Worm (Caenorhabditis elegans) whole organism, L4 larva: ENCODE data around the gene chil-17.

ENCODE experiments used
- F26F4.8 ChIP-seq: fragments of 200-800 bp; sonication (Bioruptor generic); conservative IDR thresholded peaks from 2 replicates; pipeline ENCODE4 v1.3.6; 2022; ENCODE audit warnings: missing genetic modification characterization, missing compliant biosample characterization
- daf-12 ChIP-seq: fragments of 150-350 bp; optimal IDR thresholded peaks from 2 replicates; lab custom pipeline; 2014; ENCODE audit warnings: missing biosample characterization, missing genetic modification reagents, missing genetic modification characterization
- dmd-6 ChIP-seq: fragments of 200-800 bp; sonication (Bioruptor generic); IDR thresholded peaks from 2 replicates; pipeline ENCODE4 v1.3.6; 2022; ENCODE audit warnings: missing genetic modification reagents, missing genetic modification characterization, missing compliant biosample characterization
- lin-38 ChIP-seq: fragments of 200-800 bp; sonication (Bioruptor generic); IDR thresholded peaks from 2 replicates; pipeline ENCODE4 v1.3.6; 2022; ENCODE audit warnings: missing genetic modification reagents, missing genetic modification characterization, missing compliant biosample characterization
- mxl-3 ChIP-seq: fragments of 200-800 bp; sonication (Bioruptor generic); optimal IDR thresholded peaks from 2 replicates; lab custom pipeline; 2018; ENCODE audit warnings: mild to moderate bottlenecking, missing genetic modification characterization, missing compliant biosample characterization
- nhr-11 ChIP-seq: fragments of 150-350 bp; optimal IDR thresholded peaks from 2 replicates; lab custom pipeline; 2014; ENCODE audit warnings: missing biosample characterization, missing genetic modification characterization
- nhr-237 ChIP-seq: sonication (generic microtip); optimal IDR thresholded peaks from 2 replicates; lab custom pipeline; 2017; ENCODE audit warnings: missing biosample characterization, missing genetic modification characterization
- zip-11 ChIP-seq: fragments of 200-800 bp; sonication (Bioruptor generic); IDR thresholded peaks from 2 replicates; pipeline ENCODE4 v1.3.6; 2022; ENCODE audit warnings: missing genetic modification characterization, missing compliant biosample characterization

ce11 chrII:9485081-9485730, 45.2 kb upstream of the chil-17 start:
- TF ChIP-seq zip-11 (GFP tag; lab: Robert Waterston, UW) (no peak), dmd-6 (GFP tag; lab: Robert Waterston, UW) (no peak), nhr-11 (tag; lab: Kevin White, UChicago) (no peak), daf-12 (no peak), F26F4.8 (GFP tag; lab: Robert Waterston, UW) (no peak), nhr-237 (tag; lab: Kevin White, UChicago) (no peak), mxl-3 (peak; percentile 88), lin-38 (GFP tag; lab: Robert Waterston, UW) (no peak)
